Fruit fly (Drosophila melanogaster) whole organism, prepupa: ENCODE results near the gene Rpn11.
A peak's percentile ranks its signal among the peaks of the same experiment; 100 is the strongest.

Experiments
- CG10631 ChIP-seq: fragments of 200-800 bp; sonication (Bioruptor generic); optimal IDR thresholded peaks from 2 replicates; lab custom pipeline; 2016; ENCODE audit warnings: missing biosample characterization, missing genetic modification characterization
- CG10669 ChIP-seq: fragments of 200-800 bp; sonication (Bioruptor generic); optimal IDR thresholded peaks from 3 replicates; lab custom pipeline; 2018; ENCODE audit warnings: missing biosample characterization, mild to moderate bottlenecking, missing genetic modification characterization, moderate library complexity
- CG11294 ChIP-seq: fragments of 200-800 bp; sonication (Bioruptor generic); IDR thresholded peaks from 2 replicates; pipeline ENCODE4 v1.3.6; 2022; ENCODE audit warnings: missing biosample characterization, missing genetic modification characterization
- CG11762 ChIP-seq: fragments of 200-800 bp; sonication (Bioruptor generic); optimal IDR thresholded peaks from 3 replicates; lab custom pipeline; 2016; ENCODE audit warnings: missing biosample characterization, missing genetic modification characterization; ENCODE audit not compliant: insufficient read depth
- CG15336 ChIP-seq: fragments of 200-800 bp; sonication (Bioruptor generic); IDR thresholded peaks from 2 replicates; pipeline ENCODE4 v1.3.6; 2022; ENCODE audit warnings: missing biosample characterization, missing genetic modification characterization
- CG1621 ChIP-seq: fragments of 200-800 bp; sonication (Bioruptor generic); optimal IDR thresholded peaks from 3 replicates; lab custom pipeline; 2018; ENCODE audit warnings: missing biosample characterization, mild to moderate bottlenecking, missing genetic modification characterization
- CG16779 ChIP-seq: fragments of 200-800 bp; sonication (Bioruptor generic); optimal IDR thresholded peaks from 3 replicates; lab custom pipeline; 2017; ENCODE audit warnings: missing biosample characterization, mild to moderate bottlenecking, missing genetic modification characterization
- CG3032 ChIP-seq: fragments of 200-800 bp; optimal IDR thresholded peaks from 2 replicates; lab custom pipeline; 2019; ENCODE audit warnings: missing biosample characterization, mild to moderate bottlenecking, missing genetic modification characterization, moderate library complexity
- CG31627 ChIP-seq: fragments of 200-800 bp; sonication (Bioruptor generic); optimal IDR thresholded peaks from 3 replicates; lab custom pipeline; 2016; ENCODE audit warnings: missing biosample characterization, missing genetic modification characterization
- CG32006 ChIP-seq: fragments of 200-800 bp; sonication (Bioruptor generic); optimal IDR thresholded peaks from 3 replicates; lab custom pipeline; 2017; ENCODE audit warnings: missing biosample characterization, mild to moderate bottlenecking, missing genetic modification characterization
- CG34406 ChIP-seq: fragments of 200-800 bp; sonication (Bioruptor generic); optimal IDR thresholded peaks from 3 replicates; lab custom pipeline; 2016; ENCODE audit warnings: missing biosample characterization, missing genetic modification characterization
- CG3919 ChIP-seq: fragments of 200-800 bp; sonication (Bioruptor generic); optimal IDR thresholded peaks from 3 replicates; lab custom pipeline; 2016; ENCODE audit warnings: missing biosample characterization, missing genetic modification characterization
- CG6163 ChIP-seq: fragments of 200-800 bp; sonication (Bioruptor generic); IDR thresholded peaks from 3 replicates; pipeline ENCODE4 v1.3.6; 2022; ENCODE audit warnings: missing biosample characterization, missing genetic modification characterization
- CG6276 ChIP-seq: fragments of 200-800 bp; sonication (Bioruptor generic); optimal IDR thresholded peaks from 2 replicates; lab custom pipeline; 2017; ENCODE audit warnings: missing biosample characterization, mild to moderate bottlenecking, missing genetic modification characterization
- CG6792 ChIP-seq: fragments of 200-800 bp; sonication (Bioruptor generic); optimal IDR thresholded peaks from 3 replicates; lab custom pipeline; 2016; ENCODE audit warnings: missing biosample characterization, missing genetic modification characterization
- CG6808 ChIP-seq: fragments of 200-800 bp; sonication (Bioruptor generic); optimal IDR thresholded peaks from 3 replicates; lab custom pipeline; 2017; ENCODE audit warnings: missing biosample characterization, missing genetic modification characterization, mild to moderate bottlenecking, moderate library complexity, missing genetic modification reagents
- CG6854 ChIP-seq: fragments of 200-800 bp; sonication (Bioruptor generic); optimal IDR thresholded peaks from 2 replicates; lab custom pipeline; 2017; ENCODE audit warnings: missing biosample characterization, mild to moderate bottlenecking, missing genetic modification characterization
- CG7368 ChIP-seq: fragments of 200-800 bp; sonication (Bioruptor generic); optimal IDR thresholded peaks from 3 replicates; lab custom pipeline; 2016; ENCODE audit warnings: missing biosample characterization, missing genetic modification characterization
- CG8119 ChIP-seq: fragments of 200-800 bp; sonication (Bioruptor generic); IDR thresholded peaks from 3 replicates; pipeline ENCODE4 v1.3.6; 2022; ENCODE audit warnings: missing biosample characterization, missing genetic modification characterization
- CG8319 ChIP-seq: fragments of 200-800 bp; sonication (Bioruptor generic); optimal IDR thresholded peaks from 3 replicates; lab custom pipeline; 2016; ENCODE audit warnings: missing biosample characterization, missing genetic modification characterization
- CG9139 ChIP-seq: fragments of 200-800 bp; sonication (Bioruptor generic); optimal IDR thresholded peaks from 3 replicates; lab custom pipeline; 2017; ENCODE audit warnings: missing biosample characterization, mild to moderate bottlenecking, missing genetic modification characterization
- Eip75B ChIP-seq: fragments of 200-800 bp; sonication (Bioruptor generic); optimal IDR thresholded peaks from 3 replicates; lab custom pipeline; 2016; ENCODE audit warnings: missing biosample characterization, missing genetic modification characterization
- Eip93F ChIP-seq: fragments of 200-800 bp; sonication (Bioruptor generic); optimal IDR thresholded peaks from 2 replicates; lab custom pipeline; 2016; ENCODE audit warnings: missing biosample characterization, mild to moderate bottlenecking, missing genetic modification characterization
- Ets21C ChIP-seq: fragments of 200-800 bp; sonication (Bioruptor generic); optimal IDR thresholded peaks from 3 replicates; lab custom pipeline; 2016; ENCODE audit warnings: missing biosample characterization, missing genetic modification characterization
- Gug ChIP-seq: fragments of 200-800 bp; sonication (Bioruptor generic); IDR thresholded peaks from 2 replicates; pipeline ENCODE4 v1.3.6; 2022; ENCODE audit warnings: missing biosample characterization, missing genetic modification characterization
- Hr38 ChIP-seq: sonication (Bioruptor generic); optimal IDR thresholded peaks from 2 replicates; lab custom pipeline; 2016; ENCODE audit warnings: missing biosample characterization, missing genetic modification characterization
- Hr39 ChIP-seq: fragments of 200-800 bp; sonication (Bioruptor generic); optimal IDR thresholded peaks from 2 replicates; lab custom pipeline; 2016; ENCODE audit warnings: missing biosample characterization, missing genetic modification characterization
- Hr4 ChIP-seq: fragments of 200-800 bp; sonication (Bioruptor generic); optimal IDR thresholded peaks from 3 replicates; lab custom pipeline; 2016; ENCODE audit warnings: missing biosample characterization, missing genetic modification characterization
- Lpt ChIP-seq: fragments of 200-800 bp; sonication (Bioruptor generic); optimal IDR thresholded peaks from 3 replicates; lab custom pipeline; 2016; ENCODE audit warnings: missing biosample characterization, missing genetic modification characterization
- OdsH ChIP-seq: fragments of 200-800 bp; sonication (Bioruptor generic); optimal IDR thresholded peaks from 3 replicates; lab custom pipeline; 2016; ENCODE audit warnings: missing biosample characterization, missing genetic modification characterization
- Smox ChIP-seq: fragments of 200-800 bp; sonication (Bioruptor generic); optimal IDR thresholded peaks from 3 replicates; lab custom pipeline; 2016; ENCODE audit warnings: missing biosample characterization, missing genetic modification characterization
- Sox102F ChIP-seq: fragments of 200-800 bp; sonication (Bioruptor generic); optimal IDR thresholded peaks from 2 replicates; lab custom pipeline; 2016; ENCODE audit warnings: missing biosample characterization, mild to moderate bottlenecking, missing genetic modification characterization
- Sox14 ChIP-seq: fragments of 200-800 bp; sonication (Bioruptor generic); optimal IDR thresholded peaks from 3 replicates; lab custom pipeline; 2016; ENCODE audit warnings: missing biosample characterization, missing genetic modification characterization
- Sox15 ChIP-seq: fragments of 200-800 bp; sonication (Bioruptor generic); optimal IDR thresholded peaks from 3 replicates; lab custom pipeline; 2016; ENCODE audit warnings: missing biosample characterization, missing genetic modification characterization
- achi ChIP-seq: fragments of 200-800 bp; sonication (Bioruptor generic); optimal IDR thresholded peaks from 3 replicates; lab custom pipeline; 2016; ENCODE audit warnings: missing biosample characterization, missing genetic modification characterization
- acj6 ChIP-seq: fragments of 200-800 bp; sonication (Bioruptor generic); optimal IDR thresholded peaks from 3 replicates; lab custom pipeline; 2016; ENCODE audit warnings: missing biosample characterization, missing genetic modification characterization
- dac ChIP-seq: fragments of 200-800 bp; sonication (Bioruptor generic); optimal IDR thresholded peaks from 2 replicates; lab custom pipeline; 2017; ENCODE audit warnings: missing biosample characterization, mild to moderate bottlenecking, missing genetic modification characterization
- dsx ChIP-seq: fragments of 200-800 bp; optimal IDR thresholded peaks from 3 replicates; lab custom pipeline; 2019; ENCODE audit warnings: missing biosample characterization, mild to moderate bottlenecking, missing genetic modification characterization, moderate library complexity; ENCODE audit not compliant: poor library complexity, severe bottlenecking
- eg ChIP-seq: fragments of 200-800 bp; sonication (Bioruptor generic); IDR thresholded peaks from 3 replicates; pipeline ENCODE4 v1.3.6; 2022; ENCODE audit warnings: missing biosample characterization, missing genetic modification characterization
- esn ChIP-seq: fragments of 200-800 bp; sonication (Bioruptor generic); optimal IDR thresholded peaks from 2 replicates; lab custom pipeline; 2016; ENCODE audit warnings: missing biosample characterization, mild to moderate bottlenecking, missing genetic modification characterization, moderate library complexity
- fd85E ChIP-seq: fragments of 200-800 bp; sonication (Bioruptor generic); optimal IDR thresholded peaks from 3 replicates; lab custom pipeline; 2016; ENCODE audit warnings: missing biosample characterization, missing genetic modification characterization
- fkh ChIP-seq: fragments of 200-800 bp; sonication (Bioruptor generic); optimal IDR thresholded peaks from 3 replicates; lab custom pipeline; 2017; ENCODE audit warnings: missing biosample characterization, mild to moderate bottlenecking, missing genetic modification characterization, moderate library complexity
- lz ChIP-seq: fragments of 200-800 bp; sonication (Bioruptor generic); optimal IDR thresholded peaks from 3 replicates; lab custom pipeline; 2016; ENCODE audit warnings: missing biosample characterization, missing genetic modification characterization
- net ChIP-seq: fragments of 200-800 bp; sonication (Bioruptor generic); optimal IDR thresholded peaks from 3 replicates; lab custom pipeline; 2016; ENCODE audit warnings: missing biosample characterization, missing genetic modification characterization
- pdm3 ChIP-seq: fragments of 200-800 bp; sonication (Bioruptor generic); optimal IDR thresholded peaks from 3 replicates; lab custom pipeline; 2016; ENCODE audit warnings: missing biosample characterization, missing genetic modification characterization
- salr ChIP-seq, 2 experiments: fragments of 200-800 bp; sonication (Bioruptor generic); optimal IDR thresholded peaks; 3 replicates each; lab custom pipeline; 2016 to 2018; ENCODE audit warnings: missing biosample characterization in 2 of 2, missing genetic modification characterization in 2 of 2, mild to moderate bottlenecking in 1 of 2
- spab ChIP-seq: fragments of 200-800 bp; sonication (Bioruptor generic); optimal IDR thresholded peaks from 2 replicates; lab custom pipeline; 2017; ENCODE audit warnings: missing biosample characterization, mild to moderate bottlenecking, missing genetic modification characterization, missing genetic modification reagents
- ss ChIP-seq, 2 experiments: fragments of 200-800 bp; sonication (Bioruptor generic); optimal IDR thresholded peaks; 2 replicates in 1 of 2; 3 replicates in 1 of 2; lab custom pipeline; 2017 to 2018; ENCODE audit warnings: mild to moderate bottlenecking in 2 of 2, missing biosample characterization in 2 of 2, missing genetic modification characterization in 2 of 2, moderate library complexity in 1 of 2
- svp ChIP-seq: fragments of 200-800 bp; sonication (Bioruptor generic); peaks from one replicate; lab custom pipeline; 2016; ENCODE audit warnings: missing biosample characterization, missing genetic modification characterization

Rpn11 gene

dm6 chr2L:5092597-5092991 is 33.0 kb upstream of the Rpn11 start:
- TF ChIP-seq Sox15 (GFP tag; lab: Kevin White, UChicago) (no peak), fkh (no peak), ss (GFP tag; optimal IDR thresholded peaks at IDR 0.05; lab: Kevin White, UChicago) (no peak), Eip75B (no peak), dsx (GFP tag; lab: Kevin White, UChicago) (no peak), eg (GFP tag; lab: Robert Waterston, UW) (no peak), Eip93F (GFP tag; lab: Kevin White, UChicago) (no peak), Lpt (GFP tag; lab: Kevin White, UChicago) (no peak), CG6808 (GFP tag; lab: Kevin White, UChicago) (no peak), lz (GFP tag; lab: Kevin White, UChicago) (no peak), esn (GFP tag; lab: Kevin White, UChicago) (no peak), Sox14 (GFP tag; lab: Kevin White, UChicago) (no peak), Sox102F (GFP tag; lab: Kevin White, UChicago) (no peak), pdm3 (GFP tag; lab: Kevin White, UChicago) (no peak), CG6163 (GFP tag; lab: Robert Waterston, UW) (no peak), CG11762 (no peak), Hr38 (no peak)

DNA sequence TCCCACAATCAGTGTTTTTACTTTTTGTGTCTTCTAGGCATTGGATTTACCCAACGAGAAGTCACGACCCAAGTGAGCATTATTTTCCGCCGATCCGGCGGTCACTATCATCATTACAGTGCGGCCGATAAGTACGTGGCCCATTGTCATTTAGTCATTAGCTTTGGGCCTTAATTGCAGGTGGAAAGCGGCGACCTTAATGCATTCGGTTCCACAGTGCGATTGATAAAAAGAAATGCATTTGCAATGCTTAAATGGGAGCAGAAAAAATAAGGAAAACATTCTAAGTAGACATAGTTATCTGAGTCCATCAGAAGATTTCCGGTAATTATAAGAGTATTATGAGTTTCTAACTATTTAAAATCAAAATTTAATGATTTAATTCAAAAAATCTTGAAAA is 32.6 kb upstream of the Rpn11 start:
- no peak for TF ChIP-seq CG9139
- no peak for TF ChIP-seq CG11762
- TF ChIP-seq CG6854 (GFP tag; lab: Kevin White, UChicago), result no peak
- TF ChIP-seq CG10669 (GFP tag; lab: Kevin White, UChicago), result peak; percentile 30
- peak; percentile 6 for TF ChIP-seq CG1621
- TF ChIP-seq CG7368, result no peak
- no peak for TF ChIP-seq CG6276 (GFP tag; lab: Kevin White, UChicago)
- no peak for TF ChIP-seq achi
- no peak for TF ChIP-seq CG8119 (GFP tag; lab: Robert Waterston, UW)
- TF ChIP-seq CG6792, result no peak
- TF ChIP-seq CG6808 (GFP tag; lab: Kevin White, UChicago), result peak; percentile 29
- peak; percentile 1 for TF ChIP-seq Smox (GFP tag; lab: Kevin White, UChicago)
- no peak for TF ChIP-seq fd85E (GFP tag; lab: Kevin White, UChicago)
- no peak for TF ChIP-seq Sox15 (GFP tag; lab: Kevin White, UChicago)
- no peak for TF ChIP-seq dac
- TF ChIP-seq eg (GFP tag; lab: Robert Waterston, UW), result no peak
- TF ChIP-seq net (GFP tag; lab: Kevin White, UChicago), result no peak
- TF ChIP-seq pdm3 (GFP tag; lab: Kevin White, UChicago), result peak; percentile 48
- TF ChIP-seq Ets21C (GFP tag; lab: Kevin White, UChicago), result no peak
- no peak for TF ChIP-seq spab (GFP tag; lab: Kevin White, UChicago)
- TF ChIP-seq CG16779 (tag; lab: Kevin White, UChicago), result no peak
- TF ChIP-seq CG8319 (GFP tag; lab: Kevin White, UChicago), result no peak
- TF ChIP-seq CG31627, result peak; percentile 26
- no peak for TF ChIP-seq salr (GFP tag; optimal IDR thresholded peaks at IDR 0.05; lab: Kevin White, UChicago)
- no peak for TF ChIP-seq Lpt (GFP tag; lab: Kevin White, UChicago)
- no peak for TF ChIP-seq Eip75B
- TF ChIP-seq Sox102F (GFP tag; lab: Kevin White, UChicago), result no peak
- TF ChIP-seq CG10631 (GFP tag; lab: Kevin White, UChicago), result peak; percentile 23
- no peak for TF ChIP-seq CG11294 (GFP tag; lab: Robert Waterston, UW)
- TF ChIP-seq svp (GFP tag; lab: Kevin White, UChicago), result peak; percentile 92
- TF ChIP-seq CG32006 (GFP tag; lab: Kevin White, UChicago), result peak; percentile 20
- TF ChIP-seq fkh, result no peak
- peak; percentile 3 for TF ChIP-seq CG3032 (tag; lab: Kevin White, UChicago)
- TF ChIP-seq OdsH (GFP tag; lab: Kevin White, UChicago), result peak; percentile 43
- peak; percentile 20 for TF ChIP-seq Hr4 (GFP tag; lab: Kevin White, UChicago)
- no peak for TF ChIP-seq CG3919 (GFP tag; lab: Kevin White, UChicago)
- no peak for TF ChIP-seq ss (GFP tag; optimal IDR thresholded peaks at IDR 0.05; lab: Kevin White, UChicago)
- no peak for TF ChIP-seq CG15336 (GFP tag; lab: Robert Waterston, UW)
- peak; percentile 38; the same call in 1 of the 3 replicates for TF ChIP-seq CG6163 (GFP tag; lab: Robert Waterston, UW)
- TF ChIP-seq Gug (GFP tag; lab: Robert Waterston, UW), result no peak
- TF ChIP-seq CG34406 (GFP tag; lab: Kevin White, UChicago), result no peak
- TF ChIP-seq acj6 (GFP tag; lab: Kevin White, UChicago), result peak; percentile 8
- peak; percentile 32 for TF ChIP-seq lz (GFP tag; lab: Kevin White, UChicago)
- peak; percentile 20 for TF ChIP-seq Sox14 (GFP tag; lab: Kevin White, UChicago)
- TF ChIP-seq Hr39 (GFP tag; lab: Kevin White, UChicago), result peak; percentile 39
